Fruit fly (Drosophila melanogaster) whole organism, embryonic: ENCODE data around the gene Polr2I.

Experiments
- CG4282 ChIP-seq: fragments of 200-800 bp; sonication (Bioruptor generic); optimal IDR thresholded peaks from 2 replicates; lab custom pipeline; 2016; ENCODE audit warnings: missing biosample characterization, missing genetic modification characterization
- CG8290 ChIP-seq, 3 experiments: fragments of 200-800 bp; sonication (Bioruptor generic); optimal IDR thresholded peaks; 2 replicates each; lab custom pipeline; 2016 to 2019; ENCODE audit warnings: missing biosample characterization in 3 of 3, missing genetic modification characterization in 3 of 3, mild to moderate bottlenecking in 2 of 3, moderate library complexity in 1 of 3
- Lhr ChIP-seq: fragments of 200-800 bp; sonication (Bioruptor generic); optimal IDR thresholded peaks from 3 replicates; lab custom pipeline; 2017; ENCODE audit warnings: mild to moderate bottlenecking, missing biosample characterization, missing genetic modification reagents, missing genetic modification characterization
- cas ChIP-seq: fragments of 200-800 bp; sonication (Bioruptor generic); IDR thresholded peaks from 2 replicates; pipeline ENCODE4 v1.3.6; 2022; ENCODE audit warnings: missing biosample characterization, missing genetic modification characterization
- crp ChIP-seq, 2 experiments: fragments of 200-800 bp; sonication (Bioruptor generic); optimal IDR thresholded peaks; 2 replicates in 1 of 2; 3 replicates in 1 of 2; lab custom pipeline; 2017; ENCODE audit warnings: missing biosample characterization in 2 of 2, missing genetic modification characterization in 2 of 2, mild to moderate bottlenecking in 1 of 2, moderate library complexity in 1 of 2
- dm ChIP-seq: fragments of 200-800 bp; sonication (Bioruptor generic); optimal IDR thresholded peaks from 3 replicates; lab custom pipeline; 2016; ENCODE audit warnings: missing biosample characterization, missing genetic modification characterization
- fd64A ChIP-seq: fragments of 200-800 bp; sonication (Bioruptor generic); optimal IDR thresholded peaks from 3 replicates; lab custom pipeline; 2018; ENCODE audit warnings: missing biosample characterization, mild to moderate bottlenecking, missing genetic modification characterization

- TF ChIP-seq cas (GFP tag; lab: Robert Waterston, UW) (no peak), CG4282 (GFP tag; lab: Kevin White, UChicago) (no peak), dm (no peak), fd64A (GFP tag; lab: Kevin White, UChicago) (no peak), Lhr (GFP tag; lab: Kevin White, UChicago) (no peak), CG8290 (GFP tag; optimal IDR thresholded peaks at IDR 0.05; lab: Kevin White, UChicago) (no peak), CG8290 (tag; optimal IDR thresholded peaks at IDR 0.05; lab: Kevin White, UChicago) (no peak), crp (GFP tag; optimal IDR thresholded peaks at IDR 0.05; lab: Kevin White, UChicago) (no peak)
These were observed 35.9 kb downstream of the Polr2I start for dm6 chr3R:14344767-14345166.
